Fruit fly (Drosophila melanogaster) whole organism, embryonic: ENCODE measurements around the gene HINT1.
A peak's percentile ranks its signal among the peaks of the same experiment; 100 is the strongest.

Experiments
- CG17186 ChIP-seq: fragments of 200-800 bp; sonication (Bioruptor generic); optimal IDR thresholded peaks from 3 replicates; lab custom pipeline; 2017; ENCODE audit warnings: missing biosample characterization, missing genetic modification reagents, missing genetic modification characterization
- CG6654 ChIP-seq: fragments of 200-800 bp; sonication (Bioruptor generic); optimal IDR thresholded peaks from 2 replicates; lab custom pipeline; 2017; ENCODE audit warnings: missing biosample characterization, mild to moderate bottlenecking, missing genetic modification characterization
- Ets65A ChIP-seq: fragments of 200-800 bp; sonication (Bioruptor generic); peaks from one replicate; lab custom pipeline; 2016; ENCODE audit warnings: missing biosample characterization, missing genetic modification characterization
- Usf ChIP-seq: fragments of 200-800 bp; sonication (Bioruptor generic); optimal IDR thresholded peaks from 2 replicates; lab custom pipeline; 2017; ENCODE audit warnings: missing genotype, missing biosample characterization, missing genetic modification characterization
- kay ChIP-seq: fragments of 200-800 bp; sonication (Bioruptor generic); optimal IDR thresholded peaks from 2 replicates; lab custom pipeline; 2016; ENCODE audit warnings: missing biosample characterization, missing genetic modification characterization
- ken ChIP-seq: fragments of 200-800 bp; sonication (Bioruptor generic); IDR thresholded peaks from 3 replicates; pipeline ENCODE4 v1.3.6; 2022; ENCODE audit warnings: missing biosample characterization, missing genetic modification characterization
- kni ChIP-seq: fragments of 200-800 bp; sonication (Bioruptor generic); optimal IDR thresholded peaks from 3 replicates; lab custom pipeline; 2017; ENCODE audit warnings: mild to moderate bottlenecking, missing biosample characterization, missing genetic modification reagents, missing genetic modification characterization
- luna ChIP-seq: fragments of 200-800 bp; sonication (Bioruptor generic); optimal IDR thresholded peaks from 2 replicates; lab custom pipeline; 2016; ENCODE audit warnings: missing biosample characterization, missing genetic modification characterization
- pb ChIP-seq: fragments of 200-800 bp; sonication (Bioruptor generic); optimal IDR thresholded peaks from 3 replicates; lab custom pipeline; 2016; ENCODE audit warnings: missing biosample characterization, missing genetic modification characterization
- ttk ChIP-seq: fragments of 200-800 bp; sonication (Bioruptor generic); IDR thresholded peaks from 2 replicates; pipeline ENCODE4 v2.1.2; 2022; ENCODE audit warnings: missing biosample characterization, missing genetic modification characterization
- twi ChIP-seq: fragments of 200-800 bp; optimal IDR thresholded peaks from 2 replicates; lab custom pipeline; 2019; ENCODE audit warnings: missing biosample characterization, mild to moderate bottlenecking, missing genetic modification characterization, moderate library complexity

DNA sequence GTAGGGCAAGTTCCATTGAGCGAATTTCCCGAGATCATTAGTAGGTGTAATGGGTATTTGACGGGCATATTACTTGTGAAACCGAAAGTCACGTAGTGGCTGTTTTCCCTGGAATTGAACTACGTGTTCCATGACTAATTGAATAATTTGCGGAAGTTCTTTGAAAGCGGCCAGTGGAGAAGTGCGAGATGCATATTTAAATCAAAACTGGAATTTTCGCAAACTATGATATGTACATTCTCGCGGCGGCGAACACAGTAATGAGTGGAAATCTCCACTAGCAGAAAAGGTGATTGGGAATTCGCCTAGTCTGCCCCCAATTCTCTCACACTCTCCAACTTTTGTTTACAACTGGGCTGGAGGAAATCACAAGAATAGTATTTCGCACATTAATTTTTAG is 35.0 kb upstream of the HINT1 start:
- TF ChIP-seq luna (GFP tag; lab: Kevin White, UChicago) (peak; percentile 12), kni (GFP tag; lab: Kevin White, UChicago) (no peak), ttk (GFP tag; lab: Robert Waterston, UW) (no peak), kay (GFP tag; lab: Kevin White, UChicago) (no peak), Usf (no peak), CG17186 (no peak), Ets65A (GFP tag; lab: Kevin White, UChicago) (peak; percentile 43), CG6654 (GFP tag; lab: Kevin White, UChicago) (no peak), ken (GFP tag; lab: Robert Waterston, UW) (no peak), pb (no peak), twi (no peak)
